Comparison of ENCODE assay signal across 3 fruit fly cellular contexts in the genomic region with DNA sequence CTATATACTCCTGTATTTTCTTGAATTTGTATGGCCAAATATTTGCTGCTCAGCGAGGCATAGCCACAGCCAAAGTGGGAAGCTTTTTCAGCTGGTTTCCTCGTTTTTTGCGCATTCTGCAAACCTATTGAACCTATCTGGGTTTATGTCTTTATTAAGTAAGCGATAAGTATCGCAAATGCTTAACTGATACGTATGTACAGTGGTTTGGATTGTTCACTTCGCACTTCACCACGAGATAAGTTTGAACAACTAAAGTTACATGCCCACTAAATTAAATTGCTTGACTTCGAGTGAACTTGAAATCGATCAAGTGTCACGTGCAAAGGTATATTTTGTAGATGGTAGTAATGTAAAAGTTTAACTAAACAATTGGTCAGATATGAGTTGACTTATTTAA.
TF ChIP-seq lines count a peak whose summit lies in the region.

No protein-coding gene starts in this region.

- no peak for TF ChIP-seq CTCF in whole organism, embryonic (GFP tag; optimal IDR thresholded peaks at IDR 0.05; lab: Kevin White, UChicago)

TF ChIP-seq in whole organism, adult, 20 proteins besides CTCF, POLR2A, EP300 and RAD21:
- TF ChIP-seq CG12768 (GFP tag; optimal IDR thresholded peaks at IDR 0.05; lab: Kevin White, UChicago): no peak
- TF ChIP-seq kay (GFP tag; lab: Kevin White, UChicago; ENCODE audit: borderline replicate concordance): peak; percentile 64
- peak; percentile 6 for TF ChIP-seq Mnt (GFP tag; optimal IDR thresholded peaks at IDR 0.05; lab: Kevin White, UChicago)

TF ChIP-seq in whole organism, embryonic, 481 proteins besides CTCF, POLR2A, EP300 and RAD21:
- TF ChIP-seq exex (tag; optimal IDR thresholded peaks at IDR 0.05; lab: Kevin White, UChicago) (peak; percentile 58), CG4730 (GFP tag; IDR thresholded peaks at IDR 0.05; lab: Robert Waterston, UW) (no peak), sug (tag; optimal IDR thresholded peaks at IDR 0.05; lab: Kevin White, UChicago) (peak; percentile 20), sd (tag; optimal IDR thresholded peaks at IDR 0.05; lab: Kevin White, UChicago) (peak; percentile 29), mirr (GFP tag; optimal IDR thresholded peaks at IDR 0.05; lab: Kevin White, UChicago) (peak; percentile 9), grn (GFP tag; optimal IDR thresholded peaks at IDR 0.05; lab: Kevin White, UChicago) (peak; percentile 14), YL-1 (GFP tag; optimal IDR thresholded peaks at IDR 0.05; lab: Kevin White, UChicago) (no peak)

TF ChIP-seq in whole organism, prepupa, 60 proteins besides CTCF, POLR2A, EP300 and RAD21:
- no peak for TF ChIP-seq CG11902 (GFP tag; optimal IDR thresholded peaks at IDR 0.05; lab: Kevin White, UChicago)
- TF ChIP-seq fd59A (GFP tag; optimal IDR thresholded peaks at IDR 0.05; lab: Kevin White, UChicago): no peak
- no peak for TF ChIP-seq Ets21C (GFP tag; optimal IDR thresholded peaks at IDR 0.05; lab: Kevin White, UChicago)
- peak; percentile 51 for TF ChIP-seq vri (GFP tag; optimal IDR thresholded peaks at IDR 0.05; lab: Kevin White, UChicago)
